Worm (Caenorhabditis elegans): ENCODE measurements around the gene H40L08.7.

Gene H40L08.7

DNA sequence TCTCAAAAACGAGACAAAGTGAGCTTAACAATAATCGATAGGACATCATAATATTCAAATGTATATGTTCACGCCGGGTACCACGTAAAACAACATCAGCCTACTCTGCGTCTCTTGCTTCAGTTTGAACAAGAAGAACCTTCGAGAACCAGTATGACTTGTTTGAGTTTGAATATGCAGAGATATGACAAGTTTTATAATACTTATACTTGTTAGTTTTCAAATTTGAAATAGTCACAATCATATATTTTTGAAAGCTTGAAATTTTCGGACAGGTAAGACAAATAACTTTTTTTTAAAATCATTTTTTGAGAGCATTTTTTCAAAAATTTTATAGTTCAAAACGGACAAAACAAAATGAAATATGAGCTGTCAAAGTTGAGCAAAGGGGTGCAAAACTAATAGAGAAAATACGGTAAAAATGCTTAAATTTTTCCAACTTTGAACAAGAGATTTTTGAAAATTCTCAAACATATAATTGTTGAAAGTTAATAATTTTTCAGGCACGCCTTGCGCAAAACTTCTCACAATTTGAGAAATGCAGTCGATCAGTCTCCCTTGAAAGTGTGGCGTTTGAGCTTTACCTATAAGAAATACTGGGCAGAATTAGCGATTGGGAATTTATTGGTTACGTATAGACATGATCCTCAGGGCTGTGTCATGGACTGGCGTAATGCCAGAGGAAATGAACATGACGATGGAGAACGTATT lies 24.2 kb downstream of the H40L08.7 start, which contains the start of gene H03G16.1:
Gene H03G16.1 (plus strand): TSS at position 661 of the 711 bp plus-strand sequence.
- TF ChIP-seq attf-4 (tag; optimal IDR thresholded peaks at IDR 0.05) (no peak), unc-62 (GFP tag; optimal IDR thresholded peaks at IDR 0.05 in 1 of 2) (peak in 1 of 2 experiments; percentile 92), unc-62 (tag; optimal IDR thresholded peaks at IDR 0.05) (no peak)

DNA sequence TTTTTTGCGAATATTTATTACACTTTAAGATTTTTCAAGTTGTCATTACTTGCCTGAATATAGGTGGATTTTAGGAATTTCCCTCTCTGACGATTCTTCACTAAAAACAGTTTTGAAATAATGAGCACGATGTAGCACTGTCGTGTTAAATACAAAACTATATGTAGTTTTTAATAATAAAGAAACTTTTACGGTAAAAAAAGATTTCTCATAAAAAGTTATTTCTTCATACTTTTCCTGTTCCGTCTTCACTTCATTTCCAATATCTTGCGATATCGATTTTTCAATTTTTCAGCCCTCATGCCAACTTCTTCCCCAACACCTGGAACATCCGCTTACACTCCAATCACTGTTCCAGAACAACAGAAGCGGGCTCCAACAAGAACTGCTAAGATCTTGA lies 25.2 kb downstream of the H40L08.7 start, which contains the start of gene H03G16.6:
Gene H03G16.6 (plus strand): TSS at position 301 of the 400 bp plus-strand sequence.
- TF ChIP-seq F26F4.8 (GFP tag; conservative IDR thresholded peaks at IDR 0.05) (no peak), dmd-9 (GFP tag; IDR thresholded peaks at IDR 0.05) (no peak), zfp-2 (tag; optimal IDR thresholded peaks at IDR 0.05) (no peak), nhr-11 (tag; optimal IDR thresholded peaks at IDR 0.05) (no peak), lin-13 (GFP tag; optimal IDR thresholded peaks at IDR 0.05) (no peak), lsy-2 (tag; optimal IDR thresholded peaks at IDR 0.05) (no peak), snpc-1.2 (GFP tag; IDR thresholded peaks at IDR 0.05) (no peak), egl-27 (tag; optimal IDR thresholded peaks at IDR 0.05) (no peak), nhr-28 (tag; optimal IDR thresholded peaks at IDR 0.05) (no peak), D1046.2 (GFP tag; IDR thresholded peaks at IDR 0.05) (no peak), lin-1 (GFP tag; IDR thresholded peaks at IDR 0.05) (no peak), zip-2 (tag; optimal IDR thresholded peaks at IDR 0.05) (no peak)

DNA sequence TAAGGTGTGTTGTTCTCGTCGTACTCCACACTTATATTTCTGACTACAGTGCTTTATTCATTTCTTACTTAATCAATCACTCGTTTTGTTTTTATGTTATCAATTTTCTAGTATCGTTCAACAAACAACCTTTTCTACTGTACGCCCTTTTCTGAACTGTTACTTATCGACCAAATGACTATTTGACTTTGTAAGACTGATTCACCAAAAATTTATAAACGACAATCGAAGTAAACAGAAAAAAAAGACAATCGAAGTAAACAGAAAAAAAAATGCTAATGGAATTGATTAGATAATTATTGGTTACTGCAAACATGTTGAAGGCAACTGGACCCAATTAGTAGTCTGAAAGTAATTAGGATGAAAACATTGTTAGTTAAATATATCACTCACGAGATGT lies 27.5 kb downstream of the H40L08.7 start:
- TF ChIP-seq daf-16 (GFP tag; optimal IDR thresholded peaks at IDR 0.05): no peak
- TF ChIP-seq daf-16 (tag; optimal IDR thresholded peaks at IDR 0.05): peak; percentile 86
- no peak for TF ChIP-seq lin-39 (tag; optimal IDR thresholded peaks at IDR 0.05)
- TF ChIP-seq nhr-28 (tag; optimal IDR thresholded peaks at IDR 0.05): peak; percentile 35
- no peak for TF ChIP-seq ZK337.2 (GFP tag; IDR thresholded peaks at IDR 0.05)
- no peak for TF ChIP-seq nhr-11 (tag; optimal IDR thresholded peaks at IDR 0.05)
- TF ChIP-seq skn-1 (tag; optimal IDR thresholded peaks at IDR 0.05): no peak
- no peak for TF ChIP-seq mxl-3 (GFP tag; optimal IDR thresholded peaks at IDR 0.05)

DNA sequence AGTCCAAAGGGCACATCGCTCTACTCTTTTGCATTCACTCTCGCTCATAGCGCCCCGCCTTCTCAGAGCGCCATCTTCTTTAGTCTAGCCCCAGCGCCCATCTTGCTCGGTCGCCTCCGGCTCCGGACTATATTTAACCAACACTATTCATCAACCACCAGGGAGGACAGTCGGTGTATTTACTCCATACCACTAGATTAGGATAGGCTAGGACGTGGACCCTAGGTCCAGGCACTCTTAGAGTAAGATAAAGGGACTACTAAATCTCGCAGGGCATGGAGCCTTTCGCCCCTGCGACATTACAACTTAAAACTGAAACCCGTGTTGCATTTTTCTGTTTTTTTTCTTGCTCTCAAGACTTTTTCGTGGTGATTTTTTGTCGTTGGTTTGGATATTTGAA lies 30.0 kb downstream of the H40L08.7 start:
- TF ChIP-seq attf-4 (tag; optimal IDR thresholded peaks at IDR 0.05) (no peak), ceh-44 (GFP tag; IDR thresholded peaks at IDR 0.05) (no peak), nhr-6 (tag; optimal IDR thresholded peaks at IDR 0.05) (no peak), egl-43 (GFP tag; IDR thresholded peaks at IDR 0.05) (no peak), nhr-28 (tag; optimal IDR thresholded peaks at IDR 0.05) (no peak), F44E2.7 (GFP tag; IDR thresholded peaks at IDR 0.05) (no peak), arid-1 (GFP tag; conservative IDR thresholded peaks at IDR 0.05) (no peak), daf-19 (GFP tag; conservative IDR thresholded peaks at IDR 0.05) (no peak), mdl-1 (tag; optimal IDR thresholded peaks at IDR 0.05) (no peak), aha-1 (tag) (peak; percentile 98), unc-62 (GFP tag; optimal IDR thresholded peaks at IDR 0.05 in 1 of 2) (peak in 1 of 2 experiments; percentile 57), unc-62 (tag; optimal IDR thresholded peaks at IDR 0.05) (no peak), nhr-42 (GFP tag; IDR thresholded peaks at IDR 0.05) (no peak)

DNA sequence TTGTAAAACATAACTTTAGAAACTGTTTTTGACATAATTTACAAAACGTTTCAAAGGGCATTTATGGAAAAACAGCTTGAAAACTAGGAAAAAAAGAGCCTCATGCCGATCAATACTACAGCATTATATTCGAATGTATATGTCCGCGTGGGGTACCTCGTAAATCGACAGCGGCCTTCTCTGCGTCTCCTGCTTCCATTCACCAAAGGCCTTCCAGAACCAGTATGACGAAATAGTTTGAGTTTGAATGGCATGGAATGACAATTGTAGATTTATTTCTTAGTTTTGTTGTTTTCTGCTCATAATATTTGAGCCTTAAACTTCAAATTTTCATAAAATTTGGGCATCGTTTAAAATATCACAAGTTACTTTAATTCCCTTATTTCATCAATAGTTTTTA lies 32.1 kb downstream of the H40L08.7 start:
- no peak for TF ChIP-seq hif-1 (tag; optimal IDR thresholded peaks at IDR 0.05)
- peak; percentile 42 for TF ChIP-seq hlh-30 (tag; optimal IDR thresholded peaks at IDR 0.05; ENCODE audit: insufficient read depth)
- TF ChIP-seq R02D3.7 (tag; optimal IDR thresholded peaks at IDR 0.05): peak; percentile 50
- TF ChIP-seq ctbp-1 (GFP tag; IDR thresholded peaks at IDR 0.05): no peak
- no peak for TF ChIP-seq lin-38 (GFP tag; IDR thresholded peaks at IDR 0.05)
- TF ChIP-seq mes-2 (tag; optimal IDR thresholded peaks at IDR 0.05; ENCODE audit: poor library complexity, severe bottlenecking): peak; percentile 13
